Fruit fly (Drosophila melanogaster): ENCODE results near the gene tal-1A.

The tal-1A gene

dm6 chr3R:13839883-13840412, 27.0 kb downstream of the tal-1A start, which contains the start of gene CG31495:
CG31495 (minus strand) TSS chr3R:13839934.
- TF ChIP-seq CG6276 (GFP tag; optimal IDR thresholded peaks at IDR 0.05), result peak; percentile 38
- TF ChIP-seq CG3032 (tag; optimal IDR thresholded peaks at IDR 0.05), result no peak
- TF ChIP-seq vri (GFP tag; optimal IDR thresholded peaks at IDR 0.05), result no peak
- peak; percentile 21 for TF ChIP-seq Hr4 (GFP tag; optimal IDR thresholded peaks at IDR 0.05)
- TF ChIP-seq cyc (GFP tag; optimal IDR thresholded peaks at IDR 0.05), result peak; percentile 11
- TF ChIP-seq Sox14 (GFP tag; optimal IDR thresholded peaks at IDR 0.05), result peak; percentile 19
- TF ChIP-seq CG9139 (GFP tag; optimal IDR thresholded peaks at IDR 0.05), result no peak
- TF ChIP-seq Ets21C (GFP tag; optimal IDR thresholded peaks at IDR 0.05), result no peak
- TF ChIP-seq CG10631 (GFP tag; optimal IDR thresholded peaks at IDR 0.05), result peak; percentile 7
- peak; percentile 39 for TF ChIP-seq Eip78C (GFP tag)
- peak; percentile 9 for TF ChIP-seq dsx (GFP tag; optimal IDR thresholded peaks at IDR 0.05; ENCODE audit: poor library complexity, severe bottlenecking)
- TF ChIP-seq Met (GFP tag; optimal IDR thresholded peaks at IDR 0.05), result no peak
- peak; percentile 47 for TF ChIP-seq svp (GFP tag)
- peak; percentile 30 for TF ChIP-seq pdm3 (GFP tag; optimal IDR thresholded peaks at IDR 0.05)
- peak; percentile 26 for TF ChIP-seq acj6 (GFP tag; optimal IDR thresholded peaks at IDR 0.05)
- peak; percentile 38 for TF ChIP-seq Smox (GFP tag; optimal IDR thresholded peaks at IDR 0.05)
- peak; percentile 9 for TF ChIP-seq lz (GFP tag; optimal IDR thresholded peaks at IDR 0.05)
- peak; percentile 36 for TF ChIP-seq Hr39 (GFP tag; optimal IDR thresholded peaks at IDR 0.05)
- no peak for TF ChIP-seq CG10669 (GFP tag; optimal IDR thresholded peaks at IDR 0.05)
- TF ChIP-seq CG3919 (GFP tag; optimal IDR thresholded peaks at IDR 0.05), result peak; percentile 2
- TF ChIP-seq Sox102F (GFP tag; optimal IDR thresholded peaks at IDR 0.05), result peak; percentile 16
- TF ChIP-seq Gug (GFP tag; IDR thresholded peaks at IDR 0.05), result no peak
- no peak for TF ChIP-seq CG11902 (GFP tag; optimal IDR thresholded peaks at IDR 0.05)
- TF ChIP-seq CG7368 (GFP tag; optimal IDR thresholded peaks at IDR 0.05), result no peak
- TF ChIP-seq topi (GFP tag; optimal IDR thresholded peaks at IDR 0.05), result no peak
- peak; percentile 43 for TF ChIP-seq CG31627 (GFP tag; optimal IDR thresholded peaks at IDR 0.05)
- TF ChIP-seq CG4318 (GFP tag; optimal IDR thresholded peaks at IDR 0.05), result no peak
- no peak for TF ChIP-seq CG1621 (tag; optimal IDR thresholded peaks at IDR 0.05)

DNA sequence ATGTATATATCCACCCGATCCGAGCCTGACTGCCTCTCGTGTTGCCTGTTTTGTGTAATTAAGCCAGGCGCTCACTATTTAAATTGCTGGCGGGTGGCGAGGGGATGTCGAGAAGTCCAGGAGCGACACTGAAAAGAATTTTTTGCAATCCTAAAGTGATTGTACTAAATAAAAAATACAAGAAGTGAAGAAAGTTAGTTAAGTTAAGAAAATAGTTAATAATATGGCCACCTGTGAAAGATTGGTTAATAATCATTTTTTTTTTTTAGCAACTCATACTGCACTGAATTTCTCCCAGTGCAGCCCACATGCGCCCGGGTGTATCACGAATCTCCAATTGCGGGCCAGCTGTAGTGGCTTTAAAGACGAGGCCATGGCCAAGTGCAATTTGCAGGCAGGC, 28.0 kb downstream of the tal-1A start:
- peak; percentile 64 for TF ChIP-seq acj6 (GFP tag; optimal IDR thresholded peaks at IDR 0.05)
- TF ChIP-seq vri (GFP tag; optimal IDR thresholded peaks at IDR 0.05), result peak; percentile 35
- TF ChIP-seq CG15336 (GFP tag; IDR thresholded peaks at IDR 0.05), result peak; percentile 65
- TF ChIP-seq CG6792 (GFP tag; optimal IDR thresholded peaks at IDR 0.05), result peak; percentile 41
- no peak for TF ChIP-seq Eip93F (GFP tag; optimal IDR thresholded peaks at IDR 0.05)
- TF ChIP-seq Ets96B (tag; optimal IDR thresholded peaks at IDR 0.05), result peak; percentile 76
- TF ChIP-seq CG6808 (GFP tag; optimal IDR thresholded peaks at IDR 0.05), result peak; percentile 71
- TF ChIP-seq Sox15 (GFP tag; optimal IDR thresholded peaks at IDR 0.05), result peak; percentile 28
- TF ChIP-seq topi (GFP tag; optimal IDR thresholded peaks at IDR 0.05), result peak; percentile 52
- peak; percentile 34 for TF ChIP-seq CG31627 (GFP tag; optimal IDR thresholded peaks at IDR 0.05)
- no peak for TF ChIP-seq dac (GFP tag; optimal IDR thresholded peaks at IDR 0.05)
- peak; percentile 54 for TF ChIP-seq net (GFP tag; optimal IDR thresholded peaks at IDR 0.05)
- TF ChIP-seq CG6854 (GFP tag; optimal IDR thresholded peaks at IDR 0.05), result no peak
- TF ChIP-seq CG8319 (GFP tag; optimal IDR thresholded peaks at IDR 0.05), result no peak
- TF ChIP-seq CG3919 (GFP tag; optimal IDR thresholded peaks at IDR 0.05), result peak; percentile 69
- peak; percentile 82 to 84 for TF ChIP-seq ss (GFP tag; optimal IDR thresholded peaks at IDR 0.05)
- TF ChIP-seq CG11762 (GFP tag; optimal IDR thresholded peaks at IDR 0.05; ENCODE audit: insufficient read depth), result no peak
- TF ChIP-seq Hr38 (GFP tag; optimal IDR thresholded peaks at IDR 0.05), result no peak
- peak; percentile 84 for TF ChIP-seq CG6163 (GFP tag; IDR thresholded peaks at IDR 0.05)
- TF ChIP-seq fd85E (GFP tag; optimal IDR thresholded peaks at IDR 0.05), result no peak
- peak; percentile 22 to 34 for TF ChIP-seq salr (GFP tag; optimal IDR thresholded peaks at IDR 0.05)
- TF ChIP-seq CG8119 (GFP tag; IDR thresholded peaks at IDR 0.05), result peak; percentile 68
- TF ChIP-seq Lpt (GFP tag; optimal IDR thresholded peaks at IDR 0.05), result no peak
- TF ChIP-seq esn (GFP tag; optimal IDR thresholded peaks at IDR 0.05), result peak; percentile 62
- peak; percentile 72 for TF ChIP-seq eg (GFP tag; IDR thresholded peaks at IDR 0.05)
- TF ChIP-seq Met (GFP tag; optimal IDR thresholded peaks at IDR 0.05), result peak; percentile 65
- peak; percentile 91 for TF ChIP-seq Eip78C (GFP tag)
- peak; percentile 78 for TF ChIP-seq dsx (GFP tag; optimal IDR thresholded peaks at IDR 0.05; ENCODE audit: poor library complexity, severe bottlenecking)
- peak; percentile 57 for TF ChIP-seq CG32006 (GFP tag; optimal IDR thresholded peaks at IDR 0.05)
- TF ChIP-seq achi (GFP tag; optimal IDR thresholded peaks at IDR 0.05), result peak; percentile 73
- peak; percentile 56 for TF ChIP-seq spab (GFP tag; optimal IDR thresholded peaks at IDR 0.05)

Measured in whole organism, prepupa.